Worm (Caenorhabditis elegans) whole organism, early embryonic: ENCODE data around the gene B0281.3.

Source experiments
- ama-1 ChIP-seq: fragments of 150-350 bp; optimal IDR thresholded peaks from 2 replicates; lab custom pipeline; 2014
- ceh-13 ChIP-seq: fragments of 200-800 bp; sonication (Bioruptor generic); optimal IDR thresholded peaks from 2 replicates; lab custom pipeline; 2018; ENCODE audit warnings: mild to moderate bottlenecking, missing genetic modification characterization, missing compliant biosample characterization
- ceh-36 ChIP-seq: sonication (generic microtip); optimal IDR thresholded peaks from 2 replicates; lab custom pipeline; 2016; ENCODE audit warnings: missing genetic modification characterization, inconsistent platforms, missing compliant biosample characterization
- flt-1 ChIP-seq: fragments of 200-800 bp; sonication (Bioruptor generic); IDR thresholded peaks from 2 replicates; pipeline ENCODE4 v1.3.6; 2022; ENCODE audit warnings: missing genetic modification characterization, missing compliant biosample characterization
- hmbx-1 ChIP-seq: sonication (generic microtip); optimal IDR thresholded peaks from 2 replicates; lab custom pipeline; 2016; ENCODE audit warnings: mild to moderate bottlenecking, missing genetic modification characterization, missing compliant biosample characterization
- hmg-4 ChIP-seq: fragments of 200-800 bp; sonication (Bioruptor generic); optimal IDR thresholded peaks from 2 replicates; lab custom pipeline; 2018; ENCODE audit warnings: mild to moderate bottlenecking, missing genetic modification characterization, missing compliant biosample characterization
- hnd-1 ChIP-seq: sonication (generic microtip); optimal IDR thresholded peaks from 2 replicates; lab custom pipeline; 2016; ENCODE audit warnings: missing genetic modification characterization, missing compliant biosample characterization
- pes-1 ChIP-seq: fragments of 200-800 bp; sonication (Bioruptor generic); IDR thresholded peaks from 2 replicates; pipeline ENCODE4 v1.3.6; 2022; ENCODE audit warnings: missing genetic modification reagents, missing genetic modification characterization, missing compliant biosample characterization
- scrt-1 ChIP-seq: fragments of 200-800 bp; sonication (Bioruptor generic); IDR thresholded peaks from 2 replicates; pipeline ENCODE4 v1.3.6; 2022; ENCODE audit warnings: missing genetic modification characterization, missing compliant biosample characterization
- tbx-11 ChIP-seq: fragments of 200-800 bp; sonication (Bioruptor generic); IDR thresholded peaks from 2 replicates; pipeline ENCODE4 v1.3.6; 2022; ENCODE audit warnings: missing genetic modification characterization, missing compliant biosample characterization

- TF ChIP-seq hmbx-1 (tag; lab: Kevin White, UChicago): no peak
- no peak for TF ChIP-seq ama-1 (lab: Kevin White, UChicago)
- no peak for TF ChIP-seq scrt-1 (GFP tag; lab: Robert Waterston, UW)
- TF ChIP-seq ceh-13 (GFP tag; lab: Kevin White, UChicago): no peak
- no peak for TF ChIP-seq hmg-4 (GFP tag; lab: Kevin White, UChicago)
- no peak for TF ChIP-seq ceh-36
- no peak for TF ChIP-seq pes-1 (GFP tag; lab: Robert Waterston, UW)
- no peak for TF ChIP-seq flt-1 (GFP tag; lab: Robert Waterston, UW)
- no peak for TF ChIP-seq hnd-1 (tag; lab: Kevin White, UChicago)
- TF ChIP-seq tbx-11 (GFP tag; lab: Robert Waterston, UW): no peak
These were observed 47.6 kb downstream of the B0281.3 start, which contains the start of gene F43C11.2 for ce11 chrII:2354476-2354875.
